Fruit fly (Drosophila melanogaster) Kc167 (cell line): ENCODE measurements around the gene Sr-CIII.

Experiments
- Myc ChIP-seq: fragments of >200 bp; optimal IDR thresholded peaks from 2 replicates; lab custom pipeline; 2017; ENCODE audit warnings: missing external identifiers
- h ChIP-seq: fragments of >200 bp; optimal IDR thresholded peaks from 3 replicates; lab custom pipeline; 2018; ENCODE audit warnings: missing external identifiers
- psq ChIP-seq: fragments of >200 bp; optimal IDR thresholded peaks from 2 replicates; lab custom pipeline; 2017; ENCODE audit warnings: missing external identifiers
- ttk ChIP-seq: sonication (Bioruptor generic); optimal IDR thresholded peaks from 2 replicates; lab custom pipeline; 2017; ENCODE audit warnings: missing external identifiers

DNA sequence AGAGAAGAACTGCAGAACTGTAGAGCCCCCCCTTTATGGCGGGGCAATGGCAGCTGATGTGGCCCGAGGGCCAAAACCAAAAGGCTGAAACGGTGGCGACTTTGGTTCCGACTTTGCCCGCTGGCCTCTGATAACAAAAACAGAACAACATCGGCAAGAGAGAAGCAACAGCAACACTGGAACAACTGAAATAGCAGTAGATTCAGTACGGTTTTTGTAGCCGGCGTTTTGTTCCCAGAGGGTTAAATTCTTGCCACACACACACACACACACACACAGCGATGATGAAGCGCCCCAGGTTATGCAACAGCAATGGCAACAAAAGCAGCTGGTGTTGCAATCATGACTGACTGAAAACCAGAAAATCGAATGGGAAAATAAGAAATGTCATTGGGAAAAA, 30.5 kb upstream of the Sr-CIII start:
- no peak for TF ChIP-seq psq
- TF ChIP-seq h (lab: Kevin White, UChicago), result no peak
- no peak for TF ChIP-seq ttk (lab: Kevin White, UChicago)
- TF ChIP-seq Myc, result no peak
